Fruit fly (Drosophila melanogaster): ENCODE data around the gene wts.
A peak's percentile ranks its signal among the peaks of the same experiment; 100 is the strongest.

The wts gene

DNA sequence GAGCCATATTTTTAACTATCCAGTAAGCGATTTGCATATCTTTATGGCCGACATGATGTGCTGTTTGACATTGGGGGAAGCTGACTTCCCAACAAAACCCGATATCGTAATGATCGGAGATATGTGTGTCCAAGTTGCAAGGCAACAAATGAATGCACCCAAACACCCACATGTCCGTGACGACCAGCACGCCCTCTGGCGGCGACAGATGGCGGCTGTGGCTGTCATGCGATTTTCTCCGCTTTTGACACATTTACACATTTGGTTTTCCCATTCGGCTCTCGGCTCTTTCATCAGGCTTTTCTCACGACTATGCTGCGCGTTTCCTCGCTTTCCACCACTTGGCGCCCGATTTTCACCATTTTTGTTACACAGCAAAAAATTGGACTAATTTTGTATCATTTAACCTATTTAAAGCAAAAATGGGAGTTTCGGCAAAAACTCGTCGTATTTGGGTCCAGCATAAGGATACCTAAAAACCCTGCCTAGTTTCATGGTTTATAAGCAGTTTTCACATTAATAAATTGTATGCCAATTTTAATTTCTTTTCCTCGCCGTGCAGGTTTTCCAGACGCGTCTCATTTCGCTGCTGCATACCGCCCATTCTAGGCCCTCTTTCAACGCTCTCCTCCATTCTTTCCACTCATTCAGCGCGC is 8.3 kb upstream of the wts start (continued):
- TF ChIP-seq Awh (GFP tag; IDR thresholded peaks at IDR 0.05) = no peak
- no peak for TF ChIP-seq br (optimal IDR thresholded peaks at IDR 0.05)
- no peak for TF ChIP-seq Hmr (GFP tag; optimal IDR thresholded peaks at IDR 0.05)
- no peak for TF ChIP-seq Camta (GFP tag; optimal IDR thresholded peaks at IDR 0.05)
- no peak for TF ChIP-seq psq (GFP tag; optimal IDR thresholded peaks at IDR 0.05)
- TF ChIP-seq gsb-n (tag; optimal IDR thresholded peaks at IDR 0.05) = no peak
- no peak for TF ChIP-seq danr (GFP tag; IDR thresholded peaks at IDR 0.05)
- TF ChIP-seq cad (GFP tag; optimal IDR thresholded peaks at IDR 0.05) = no peak
- TF ChIP-seq HLH3B (GFP tag; IDR thresholded peaks at IDR 0.05) = no peak
- no peak for TF ChIP-seq disco-r (GFP tag; optimal IDR thresholded peaks at IDR 0.05)
- no peak for TF ChIP-seq tgo (GFP tag; IDR thresholded peaks at IDR 0.05)
- no peak for TF ChIP-seq schlank (tag; optimal IDR thresholded peaks at IDR 0.05)
- no peak for TF ChIP-seq Asciz (GFP tag; optimal IDR thresholded peaks at IDR 0.05)
- TF ChIP-seq zf30C (GFP tag; optimal IDR thresholded peaks at IDR 0.05) = peak; percentile 7
- TF ChIP-seq Elba2 (GFP tag; optimal IDR thresholded peaks at IDR 0.05) = no peak
- TF ChIP-seq hkb (optimal IDR thresholded peaks at IDR 0.05) = no peak
- no peak for TF ChIP-seq hkb (GFP tag; IDR thresholded peaks at IDR 0.05)
- TF ChIP-seq CG2889 (GFP tag; IDR thresholded peaks at IDR 0.05) = no peak
- TF ChIP-seq HmgZ (tag; optimal IDR thresholded peaks at IDR 0.05) = no peak
- TF ChIP-seq Hr78 (GFP tag; optimal IDR thresholded peaks at IDR 0.05) = no peak
- peak; percentile 8 for TF ChIP-seq CG10209 (GFP tag; optimal IDR thresholded peaks at IDR 0.05)
- TF ChIP-seq CG17912 (GFP tag; optimal IDR thresholded peaks at IDR 0.05) = no peak
- peak; percentile 37; the same call in 1 of the 2 replicates for TF ChIP-seq vvl (GFP tag; IDR thresholded peaks at IDR 0.05)
- no peak for TF ChIP-seq CG8765 (GFP tag; IDR thresholded peaks at IDR 0.05)
- TF ChIP-seq CG10462 (GFP tag; optimal IDR thresholded peaks at IDR 0.05) = no peak
- TF ChIP-seq chinmo (GFP tag; IDR thresholded peaks at IDR 0.05; ENCODE audit: partially characterized antibody) = no peak
- no peak for TF ChIP-seq onecut (GFP tag; IDR thresholded peaks at IDR 0.05)
- TF ChIP-seq CG9797 (GFP tag; optimal IDR thresholded peaks at IDR 0.05) = no peak
- TF ChIP-seq sug (tag; optimal IDR thresholded peaks at IDR 0.05) = no peak
- no peak for TF ChIP-seq CG6765 (GFP tag; optimal IDR thresholded peaks at IDR 0.05)
- TF ChIP-seq CG16779 (GFP tag; IDR thresholded peaks at IDR 0.05) = no peak
- no peak for TF ChIP-seq cas (GFP tag; IDR thresholded peaks at IDR 0.05)
- TF ChIP-seq CG1603 (tag; optimal IDR thresholded peaks at IDR 0.05) = peak; percentile 14
- peak; percentile 4 for TF ChIP-seq nmo (GFP tag; optimal IDR thresholded peaks at IDR 0.05)
- TF ChIP-seq HLHmδ (GFP tag; optimal IDR thresholded peaks at IDR 0.05) = no peak
- TF ChIP-seq CG31441 (GFP tag; IDR thresholded peaks at IDR 0.05) = peak; percentile 11; the same call in 1 of the 2 replicates
- TF ChIP-seq CG31365 (tag; optimal IDR thresholded peaks at IDR 0.05) = no peak
- no peak for TF ChIP-seq fd64A (GFP tag; optimal IDR thresholded peaks at IDR 0.05)
- TF ChIP-seq CG4404 (GFP tag; IDR thresholded peaks at IDR 0.05) = 0 out of 2 replicates have a peak, but pooled peaks have one; percentile 17
- no peak for TF ChIP-seq Dip3 (GFP tag; optimal IDR thresholded peaks at IDR 0.05)
- no peak for TF ChIP-seq CG11456 (GFP tag; IDR thresholded peaks at IDR 0.05)
- TF ChIP-seq CG17385 (GFP tag; optimal IDR thresholded peaks at IDR 0.05) = no peak
- no peak for TF ChIP-seq fd96Cb (tag; optimal IDR thresholded peaks at IDR 0.05)
- TF ChIP-seq Oli (tag; optimal IDR thresholded peaks at IDR 0.05) = peak; percentile 33
- TF ChIP-seq aop (GFP tag; IDR thresholded peaks at IDR 0.05) = no peak
- no peak for TF ChIP-seq lilli (GFP tag; optimal IDR thresholded peaks at IDR 0.05)
- no peak for TF ChIP-seq CG1602 (GFP tag; optimal IDR thresholded peaks at IDR 0.05)
- TF ChIP-seq Mad (GFP tag; optimal IDR thresholded peaks at IDR 0.05) = no peak
- peak; percentile 3 for TF ChIP-seq CG8944 (GFP tag; optimal IDR thresholded peaks at IDR 0.05)
- peak; percentile 42 for TF ChIP-seq Antp (GFP tag; optimal IDR thresholded peaks at IDR 0.05)
- no peak for TF ChIP-seq CG33557 (GFP tag; optimal IDR thresholded peaks at IDR 0.05)
- no peak for TF ChIP-seq Deaf1 (tag; optimal IDR thresholded peaks at IDR 0.05)

Data from whole organism, embryonic.